Fruit fly (Drosophila melanogaster) whole organism, embryonic: ENCODE data around the gene CG3598.

Experiments used
- ATbp ChIP-seq: fragments of 200-800 bp; sonication (Bioruptor generic); optimal IDR thresholded peaks from 2 replicates; lab custom pipeline; 2017; ENCODE audit warnings: missing biosample characterization, mild to moderate bottlenecking, missing genetic modification characterization, missing genetic modification reagents
- Aef1 ChIP-seq: fragments of 200-800 bp; sonication (Bioruptor generic); IDR thresholded peaks from 3 replicates; pipeline ENCODE4 v1.3.6; 2022; ENCODE audit warnings: missing biosample characterization, missing genetic modification characterization
- CG10321 ChIP-seq: fragments of 200-800 bp; sonication (Bioruptor generic); IDR thresholded peaks from 2 replicates; pipeline ENCODE4 v1.3.6; 2022; ENCODE audit warnings: missing biosample characterization, missing genetic modification characterization
- CG10654 ChIP-seq: fragments of 200-800 bp; sonication (Bioruptor generic); optimal IDR thresholded peaks from 2 replicates; lab custom pipeline; 2016; ENCODE audit warnings: missing biosample characterization, missing genetic modification characterization
- CG1233 ChIP-seq: fragments of 200-800 bp; sonication (Bioruptor generic); optimal IDR thresholded peaks from 4 replicates; lab custom pipeline; 2018; ENCODE audit warnings: missing biosample characterization, mild to moderate bottlenecking, missing genetic modification characterization
- CG12391 ChIP-seq: fragments of 200-800 bp; sonication (Bioruptor generic); optimal IDR thresholded peaks from 3 replicates; lab custom pipeline; 2018; ENCODE audit warnings: missing biosample characterization, mild to moderate bottlenecking, missing genetic modification characterization, moderate library complexity
- CG15696 ChIP-seq: fragments of 200-800 bp; sonication (Bioruptor generic); optimal IDR thresholded peaks from 2 replicates; lab custom pipeline; 2019; ENCODE audit warnings: missing biosample characterization, mild to moderate bottlenecking, missing genetic modification characterization, moderate library complexity
- CG17359 ChIP-seq: fragments of 200-800 bp; sonication (Bioruptor generic); optimal IDR thresholded peaks from 3 replicates; lab custom pipeline; 2018; ENCODE audit warnings: missing biosample characterization, mild to moderate bottlenecking, missing genetic modification characterization, moderate library complexity
- CG17385 ChIP-seq: fragments of 200-800 bp; sonication (Bioruptor generic); optimal IDR thresholded peaks from 3 replicates; lab custom pipeline; 2018; ENCODE audit warnings: missing biosample characterization, mild to moderate bottlenecking, missing genetic modification characterization
- CG18599 ChIP-seq: fragments of 200-800 bp; sonication (Bioruptor generic); optimal IDR thresholded peaks from 3 replicates; lab custom pipeline; 2017; ENCODE audit warnings: missing biosample characterization, missing genetic modification characterization, mild to moderate bottlenecking, moderate library complexity, missing genetic modification reagents
- CG18764 ChIP-seq: fragments of 200-800 bp; sonication (Bioruptor generic); optimal IDR thresholded peaks from 3 replicates; lab custom pipeline; 2016; ENCODE audit warnings: missing biosample characterization, missing genetic modification characterization
- CG2678 ChIP-seq: fragments of 200-800 bp; sonication (Bioruptor generic); optimal IDR thresholded peaks from 3 replicates; lab custom pipeline; 2019; ENCODE audit warnings: missing biosample characterization, mild to moderate bottlenecking, missing genetic modification characterization, moderate library complexity
- CG3726 ChIP-seq: fragments of 200-800 bp; sonication (Bioruptor generic); IDR thresholded peaks from 3 replicates; pipeline ENCODE4, ENCODE4 v1.3.6; 2022; ENCODE audit warnings: missing biosample characterization, missing genetic modification characterization
- CG3995 ChIP-seq: fragments of 200-800 bp; sonication (Bioruptor generic); optimal IDR thresholded peaks from 3 replicates; lab custom pipeline; 2016; ENCODE audit warnings: missing biosample characterization, missing genetic modification characterization
- CG7928 ChIP-seq: fragments of 200-800 bp; sonication (Bioruptor generic); optimal IDR thresholded peaks from 2 replicates; lab custom pipeline; 2017; ENCODE audit warnings: missing biosample characterization, mild to moderate bottlenecking, missing genetic modification characterization
- CG8290 ChIP-seq, 3 experiments: fragments of 200-800 bp; sonication (Bioruptor generic); optimal IDR thresholded peaks; 2 replicates each; lab custom pipeline; 2016 to 2019; ENCODE audit warnings: missing biosample characterization in 3 of 3, missing genetic modification characterization in 3 of 3, mild to moderate bottlenecking in 2 of 3, moderate library complexity in 1 of 3
- CG9609 ChIP-seq: fragments of 200-800 bp; sonication (Bioruptor generic); optimal IDR thresholded peaks from 3 replicates; lab custom pipeline; 2016; ENCODE audit warnings: missing biosample characterization, missing genetic modification characterization
- CG9932 ChIP-seq: fragments of 200-800 bp; sonication (Bioruptor generic); IDR thresholded peaks from 2 replicates; pipeline ENCODE4 v1.3.6; 2022; ENCODE audit warnings: missing biosample characterization, missing genetic modification characterization
- D ChIP-seq, 2 experiments: fragments of 200-800 bp in 1 of 2; fragments of >200 bp in 1 of 2; sonication (Bioruptor generic) in 1 of 2; optimal IDR thresholded peaks; 2 replicates in 1 of 2; 3 replicates in 1 of 2; lab custom pipeline; 2017; ENCODE audit warnings: mild to moderate bottlenecking in 1 of 2, missing biosample characterization in 1 of 2, missing genetic modification characterization in 1 of 2, missing genetic modification reagents in 1 of 2
- D19A ChIP-seq: fragments of 200-800 bp; optimal IDR thresholded peaks from 3 replicates; lab custom pipeline; 2019; ENCODE audit warnings: missing biosample characterization, mild to moderate bottlenecking, missing genetic modification characterization, moderate library complexity
- D19B ChIP-seq: fragments of 200-800 bp; sonication (Bioruptor generic); optimal IDR thresholded peaks from 2 replicates; lab custom pipeline; 2017; ENCODE audit warnings: missing biosample characterization, mild to moderate bottlenecking, missing genetic modification characterization
- Drgx ChIP-seq: fragments of 200-800 bp; sonication (Bioruptor generic); IDR thresholded peaks from 2 replicates; pipeline ENCODE4 v1.3.6; 2022; ENCODE audit warnings: missing biosample characterization, missing genetic modification characterization
- E2f1 ChIP-seq: fragments of 200-800 bp; sonication (Bioruptor generic); IDR thresholded peaks from 2 replicates; pipeline ENCODE4 v1.3.6; 2022; ENCODE audit warnings: missing biosample characterization, missing genetic modification characterization
- Fer1 ChIP-seq: fragments of 200-800 bp; sonication (Bioruptor generic); optimal IDR thresholded peaks from 2 replicates; lab custom pipeline; 2017; ENCODE audit warnings: missing biosample characterization, mild to moderate bottlenecking, missing genetic modification characterization
- H15 ChIP-seq: fragments of 200-800 bp; sonication (Bioruptor generic); IDR thresholded peaks from 3 replicates; pipeline ENCODE4 v1.3.6; 2022; ENCODE audit warnings: missing biosample characterization, missing genetic modification characterization
- Hmx ChIP-seq: fragments of 200-800 bp; sonication (Bioruptor generic); optimal IDR thresholded peaks from 2 replicates; lab custom pipeline; 2016; ENCODE audit warnings: missing biosample characterization, missing genetic modification characterization
- Hr51 ChIP-seq, 2 experiments: fragments of 200-800 bp; sonication (Bioruptor generic); optimal IDR thresholded peaks; 2 replicates in 1 of 2; 3 replicates in 1 of 2; lab custom pipeline; 2016 to 2018; ENCODE audit warnings: missing biosample characterization in 2 of 2, missing genetic modification characterization in 2 of 2, mild to moderate bottlenecking in 1 of 2, moderate library complexity in 1 of 2
- Hsf ChIP-seq: fragments of 200-800 bp; sonication (Bioruptor generic); optimal IDR thresholded peaks from 3 replicates; lab custom pipeline; 2016; ENCODE audit warnings: missing biosample characterization, missing genetic modification characterization
- Ptx1 ChIP-seq: fragments of 200-800 bp; sonication (Bioruptor generic); IDR thresholded peaks from 2 replicates; pipeline ENCODE4 v1.3.6; 2022; ENCODE audit warnings: missing biosample characterization, missing genetic modification characterization
- Sox100B ChIP-seq: fragments of 200-800 bp; sonication (Bioruptor generic); optimal IDR thresholded peaks from 3 replicates; lab custom pipeline; 2018; ENCODE audit warnings: missing biosample characterization, mild to moderate bottlenecking, missing genetic modification characterization
- Sry-δ ChIP-seq: fragments of 200-800 bp; sonication (Bioruptor generic); optimal IDR thresholded peaks from 2 replicates; lab custom pipeline; 2016; ENCODE audit warnings: missing biosample characterization, missing genetic modification characterization
- aop ChIP-seq: fragments of 200-800 bp; sonication (Bioruptor generic); IDR thresholded peaks from 2 replicates; pipeline ENCODE4 v1.3.6; 2022; ENCODE audit warnings: missing biosample characterization, missing genetic modification characterization
- chm ChIP-seq: fragments of 200-800 bp; sonication (Bioruptor generic); IDR thresholded peaks from 2 replicates; pipeline ENCODE4 v1.3.6; 2022; ENCODE audit warnings: missing biosample characterization, missing genetic modification characterization
- ci ChIP-seq: fragments of 200-800 bp; sonication (Bioruptor generic); IDR thresholded peaks from 3 replicates; pipeline ENCODE4 v1.3.6; 2022; ENCODE audit warnings: missing biosample characterization, missing genetic modification characterization
- dan ChIP-seq: fragments of 200-800 bp; sonication (Bioruptor generic); IDR thresholded peaks from 2 replicates; pipeline ENCODE4 v1.3.6; 2022; ENCODE audit warnings: missing biosample characterization, missing genetic modification characterization
- dmrt11E ChIP-seq: fragments of 200-800 bp; sonication (Bioruptor generic); optimal IDR thresholded peaks from 3 replicates; lab custom pipeline; 2018; ENCODE audit warnings: missing biosample characterization, mild to moderate bottlenecking, missing genetic modification characterization, moderate library complexity
- dmrt99B ChIP-seq: fragments of 200-800 bp; sonication (Bioruptor generic); optimal IDR thresholded peaks from 2 replicates; lab custom pipeline; 2018; ENCODE audit warnings: missing biosample characterization, mild to moderate bottlenecking, missing genetic modification characterization, moderate library complexity
- esg ChIP-seq: fragments of 200-800 bp; sonication (Bioruptor generic); conservative IDR thresholded peaks from 2 replicates; pipeline ENCODE4 v1.3.6; 2022; ENCODE audit warnings: missing biosample characterization, missing genetic modification characterization
- fru ChIP-seq: fragments of >200 bp; optimal IDR thresholded peaks from 2 replicates; lab custom pipeline; 2017
- gfzf ChIP-seq: fragments of 200-800 bp; sonication (Bioruptor generic); optimal IDR thresholded peaks from 2 replicates; lab custom pipeline; 2016; ENCODE audit warnings: missing biosample characterization, mild to moderate bottlenecking, missing genetic modification characterization, moderate library complexity
- gro ChIP-seq: fragments of 200-800 bp; sonication (Bioruptor generic); optimal IDR thresholded peaks from 2 replicates; lab custom pipeline; 2016; ENCODE audit warnings: missing biosample characterization, missing genetic modification characterization
- mld ChIP-seq: fragments of 200-800 bp; sonication (Bioruptor generic); IDR thresholded peaks from 3 replicates; pipeline ENCODE4 v1.3.6; 2022; ENCODE audit warnings: missing biosample characterization, missing genetic modification characterization; ENCODE audit not compliant: partially characterized antibody
- pan ChIP-seq, 4 experiments: fragments of >200 bp in 3 of 4; fragments of 200-800 bp in 1 of 4; sonication (Bioruptor generic) in 1 of 4; optimal IDR thresholded peaks in 3 of 4; IDR thresholded peaks in 1 of 4; 2 replicates each; pipeline versions ENCODE4 v1.3.6 to Lab custom; 2017 to 2022; ENCODE audit warnings: missing biosample characterization in 2 of 4, missing genetic modification characterization in 2 of 4, mixed read lengths in 1 of 4
- pzg ChIP-seq: fragments of 200-800 bp; sonication (Bioruptor generic); optimal IDR thresholded peaks from 3 replicates; lab custom pipeline; 2018; ENCODE audit warnings: missing biosample characterization, mild to moderate bottlenecking, missing genetic modification characterization, moderate library complexity
- sisA ChIP-seq: fragments of 200-800 bp; sonication (Bioruptor generic); IDR thresholded peaks from 2 replicates; pipeline ENCODE4 v1.3.6; 2022; ENCODE audit warnings: missing biosample characterization, missing genetic modification characterization
- toy ChIP-seq: fragments of 200-800 bp; sonication (Bioruptor generic); IDR thresholded peaks from 2 replicates; pipeline ENCODE4 v1.3.6; 2022; ENCODE audit warnings: missing biosample characterization, missing genetic modification characterization
- ttk ChIP-seq: fragments of 200-800 bp; sonication (Bioruptor generic); IDR thresholded peaks from 2 replicates; pipeline ENCODE4 v2.1.2; 2022; ENCODE audit warnings: missing biosample characterization, missing genetic modification characterization
- unc-4 ChIP-seq: fragments of 200-800 bp; sonication (Bioruptor generic); IDR thresholded peaks from 2 replicates; pipeline ENCODE4 v1.3.6; 2022; ENCODE audit warnings: missing biosample characterization, missing genetic modification characterization; ENCODE audit not compliant: partially characterized antibody
- zen ChIP-seq: fragments of 200-800 bp; sonication (Bioruptor generic); optimal IDR thresholded peaks from 3 replicates; lab custom pipeline; 2018; ENCODE audit warnings: missing biosample characterization, mild to moderate bottlenecking, missing genetic modification characterization, moderate library complexity

CG3598 gene

dm6 chrX:2907105-2907694, 29.6 kb upstream of the CG3598 start (continued):
- TF ChIP-seq ttk (peak; percentile 51; the same call in 1 of the 2 replicates), CG2678 (tag; lab: Kevin White, UChicago) (peak; percentile 4), unc-4 (no peak), Aef1 (GFP tag; lab: Robert Waterston, UW) (no peak), dan (GFP tag; lab: Robert Waterston, UW) (no peak), CG7928 (GFP tag; lab: Kevin White, UChicago) (no peak), mld (no peak), CG17385 (GFP tag; lab: Kevin White, UChicago) (peak; percentile 2), ci (peak; percentile 51; the same call in 1 of the 3 replicates), fru (no peak), Hr51 (GFP tag; optimal IDR thresholded peaks at IDR 0.05; lab: Kevin White, UChicago) (peak in 1 of 2 experiments; percentile 13), aop (no peak), CG15696 (tag; lab: Kevin White, UChicago) (no peak), sisA (GFP tag; lab: Robert Waterston, UW) (peak; percentile 47; the same call in 1 of the 2 replicates), E2f1 (no peak), pan (optimal IDR thresholded peaks at IDR 0.05; lab: Kevin White, UChicago) (no peak), pan (GFP tag; optimal IDR thresholded peaks at IDR 0.05 in 1 of 2, IDR thresholded peaks at IDR 0.05 in 1 of 2) (no peak), Ptx1 (GFP tag; lab: Robert Waterston, UW) (no peak), pzg (GFP tag; lab: Kevin White, UChicago) (no peak), Sox100B (GFP tag; lab: Kevin White, UChicago) (no peak), CG3726 (GFP tag; lab: Robert Waterston, UW) (no peak), zen (tag; lab: Kevin White, UChicago) (no peak), CG12391 (peak; percentile 11), CG1233 (GFP tag; lab: Kevin White, UChicago) (no peak), toy (GFP tag; lab: Robert Waterston, UW) (no peak), D19B (no peak), D19A (no peak), chm (no peak), CG9609 (GFP tag; lab: Kevin White, UChicago) (no peak), CG18764 (GFP tag; lab: Kevin White, UChicago) (no peak), gfzf (GFP tag; lab: Kevin White, UChicago) (no peak), esg (GFP tag; lab: Robert Waterston, UW) (0 out of 2 replicates have a peak, but pooled peaks have one; percentile 23), CG8290 (GFP tag; optimal IDR thresholded peaks at IDR 0.05; lab: Kevin White, UChicago) (no peak), CG8290 (tag; optimal IDR thresholded peaks at IDR 0.05; lab: Kevin White, UChicago) (peak in 1 of 2 experiments; percentile 47), CG9932 (GFP tag; lab: Robert Waterston, UW) (no peak), Hsf (GFP tag; lab: Kevin White, UChicago) (peak; percentile 1), CG10321 (GFP tag; lab: Robert Waterston, UW) (no peak), Drgx (GFP tag; lab: Robert Waterston, UW) (peak; percentile 41; the same call in 1 of the 2 replicates), ATbp (GFP tag; lab: Kevin White, UChicago) (peak; percentile 12), Fer1 (GFP tag; lab: Kevin White, UChicago) (no peak), CG18599 (GFP tag; lab: Kevin White, UChicago) (peak; percentile 23), H15 (GFP tag; lab: Robert Waterston, UW) (0 out of 3 replicates have a peak, but pooled peaks have one; percentile 29), D (optimal IDR thresholded peaks at IDR 0.05; lab: Kevin White, UChicago) (no peak), D (GFP tag; optimal IDR thresholded peaks at IDR 0.05; lab: Kevin White, UChicago) (no peak), Hmx (GFP tag; lab: Kevin White, UChicago) (no peak), gro (GFP tag; lab: Kevin White, UChicago) (no peak), CG10654 (GFP tag; lab: Kevin White, UChicago) (no peak), dmrt11E (tag; lab: Kevin White, UChicago) (no peak), CG3995 (no peak), Sry-δ (GFP tag; lab: Kevin White, UChicago) (no peak), dmrt99B (tag; lab: Kevin White, UChicago) (peak; percentile 36), CG17359 (tag; lab: Kevin White, UChicago) (peak; percentile 12)
